Worm (Caenorhabditis elegans) whole organism, L4 larva: ENCODE measurements around the gene sru-1.

Experiments
- daf-16 ChIP-seq, 3 experiments: sonication (generic microtip); optimal IDR thresholded peaks; 2 replicates each; lab custom pipeline; 2016 to 2017; ENCODE audit warnings: missing genetic modification characterization in 3 of 3, missing genetic modification reagents in 3 of 3, mild to moderate bottlenecking in 2 of 3, missing compliant biosample characterization in 2 of 3, missing biosample characterization in 1 of 3, moderate library complexity in 1 of 3
- fkh-10 ChIP-seq: fragments of 150-350 bp; optimal IDR thresholded peaks from 2 replicates; lab custom pipeline; 2014; ENCODE audit warnings: missing biosample characterization, missing genetic modification reagents, missing genetic modification characterization
- lir-3 ChIP-seq: sonication (generic microtip); optimal IDR thresholded peaks from 2 replicates; lab custom pipeline; 2016; ENCODE audit warnings: mild to moderate bottlenecking, missing genetic modification characterization, missing compliant biosample characterization
- madf-5 ChIP-seq, 2 experiments: fragments of 200-800 bp; sonication (Bioruptor generic); IDR thresholded peaks; 2 replicates each; pipeline ENCODE4 v1.3.6; 2022; ENCODE audit warnings: missing compliant biosample characterization in 2 of 2, missing genetic modification characterization in 2 of 2
- nhr-76 ChIP-seq: fragments of 150-350 bp; optimal IDR thresholded peaks from 2 replicates; lab custom pipeline; 2014; ENCODE audit warnings: missing biosample characterization, missing genetic modification characterization
- ztf-11 ChIP-seq: fragments of 150-350 bp; optimal IDR thresholded peaks from 2 replicates; lab custom pipeline; 2014; ENCODE audit warnings: missing biosample characterization, missing genetic modification characterization

DNA sequence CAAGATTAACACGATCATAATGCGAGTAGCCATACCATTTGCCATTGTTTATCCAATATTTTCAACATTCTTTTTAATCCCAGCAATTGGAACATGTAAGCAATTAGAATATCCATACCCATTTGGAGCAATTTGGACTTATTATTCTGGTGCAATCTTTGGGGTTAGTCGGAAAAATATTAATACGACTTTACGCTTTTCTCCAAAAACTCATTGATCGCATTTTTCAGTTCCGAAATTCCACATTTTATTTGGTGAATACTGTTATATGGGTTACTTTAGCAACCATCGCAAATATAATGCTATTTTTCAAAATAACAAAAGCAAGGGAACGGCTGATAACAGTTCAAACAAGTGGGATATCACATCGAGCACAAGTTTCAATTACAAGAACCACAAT lies 1.6 kb upstream of the sru-1 start:
- TF ChIP-seq daf-16 (GFP tag; optimal IDR thresholded peaks at IDR 0.05; lab: Kevin White, UChicago) (no peak), daf-16 (tag; optimal IDR thresholded peaks at IDR 0.05; lab: Kevin White, UChicago) (no peak), nhr-76 (tag; lab: Kevin White, UChicago) (no peak), fkh-10 (GFP tag; lab: Kevin White, UChicago) (no peak), lir-3 (no peak), ztf-11 (no peak), madf-5 (GFP tag; IDR thresholded peaks at IDR 0.05; lab: Robert Waterston, UW) (no peak)
